Worm (Caenorhabditis elegans): ENCODE results near the gene clec-166.

DNA sequence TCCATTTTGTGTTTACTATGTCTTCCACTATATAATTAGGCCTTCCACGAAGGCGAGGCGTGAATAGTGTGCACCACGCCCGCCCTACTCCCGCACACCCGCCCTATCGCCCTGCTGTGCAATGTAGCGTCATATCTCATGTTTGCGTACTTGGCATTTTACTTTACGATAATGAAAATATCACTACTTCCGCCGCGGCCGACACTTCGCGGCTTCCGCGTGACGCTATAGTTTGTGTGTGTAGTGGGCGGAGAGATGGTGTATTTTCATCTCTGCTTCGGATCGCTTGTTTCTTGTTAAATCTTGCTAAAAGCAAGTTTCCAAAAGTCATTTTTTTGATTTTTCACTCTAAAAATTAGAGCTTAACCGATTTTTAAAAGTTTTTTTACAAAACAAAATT is 9.3 kb upstream of the clec-166 start:
- no peak for TF ChIP-seq ama-1 (optimal IDR thresholded peaks at IDR 0.05)
- no peak for TF ChIP-seq nhr-25 (tag; optimal IDR thresholded peaks at IDR 0.05)
- TF ChIP-seq R02D3.7 (tag; optimal IDR thresholded peaks at IDR 0.05), result no peak
- TF ChIP-seq nhr-11 (tag; optimal IDR thresholded peaks at IDR 0.05), result no peak
- TF ChIP-seq zag-1 (tag; optimal IDR thresholded peaks at IDR 0.05), result no peak
- TF ChIP-seq ztf-11 (tag; optimal IDR thresholded peaks at IDR 0.05), result no peak
- TF ChIP-seq unc-62 (GFP tag; optimal IDR thresholded peaks at IDR 0.05), result no peak
